Fruit fly (Drosophila melanogaster) whole organism, embryonic: Measurements from ENCODE around the gene CG43051.

Source experiments
- Adf1 ChIP-seq: fragments of 200-800 bp; sonication (Bioruptor generic); IDR thresholded peaks from 2 replicates; pipeline ENCODE4 v1.3.6; 2022; ENCODE audit warnings: missing biosample characterization, missing genetic modification characterization
- Atf3 ChIP-seq: fragments of 200-800 bp; sonication (Bioruptor generic); optimal IDR thresholded peaks from 3 replicates; lab custom pipeline; 2016; ENCODE audit warnings: missing biosample characterization, missing genetic modification characterization
- BtbVII ChIP-seq: fragments of 200-800 bp; sonication (Bioruptor generic); optimal IDR thresholded peaks from 3 replicates; lab custom pipeline; 2017; ENCODE audit warnings: missing biosample characterization, mild to moderate bottlenecking, missing genetic modification characterization
- CG10267 ChIP-seq: fragments of 200-800 bp; sonication (Bioruptor generic); optimal IDR thresholded peaks from 2 replicates; lab custom pipeline; 2018; ENCODE audit warnings: missing biosample characterization, mild to moderate bottlenecking, missing genetic modification characterization, moderate library complexity
- CG12942 ChIP-seq: fragments of 200-800 bp; sonication (Bioruptor generic); optimal IDR thresholded peaks from 3 replicates; lab custom pipeline; 2016; ENCODE audit warnings: missing biosample characterization, missing genetic modification characterization
- CG17328 ChIP-seq: fragments of 200-800 bp; sonication (Bioruptor generic); IDR thresholded peaks from 2 replicates; pipeline ENCODE4 v1.3.6; 2022; ENCODE audit warnings: missing biosample characterization, missing genetic modification characterization
- CG17361 ChIP-seq: fragments of 200-800 bp; sonication (Bioruptor generic); IDR thresholded peaks from 3 replicates; pipeline ENCODE4 v1.3.6; 2022; ENCODE audit warnings: missing biosample characterization, missing genetic modification characterization
- CG3163 ChIP-seq: fragments of 200-800 bp; sonication (Bioruptor generic); optimal IDR thresholded peaks from 3 replicates; lab custom pipeline; 2016; ENCODE audit warnings: missing biosample characterization, missing genetic modification characterization
- CG3281 ChIP-seq: fragments of 200-800 bp; sonication (Bioruptor generic); optimal IDR thresholded peaks from 3 replicates; lab custom pipeline; 2017; ENCODE audit warnings: missing biosample characterization, mild to moderate bottlenecking, missing genetic modification characterization
- CG42726 ChIP-seq: fragments of 200-800 bp; sonication (Bioruptor generic); IDR thresholded peaks from 2 replicates; pipeline ENCODE4 v1.3.6; 2022; ENCODE audit warnings: missing biosample characterization, missing genetic modification characterization; ENCODE audit not compliant: partially characterized antibody
- CG5953 ChIP-seq: fragments of 200-800 bp; sonication (Bioruptor generic); IDR thresholded peaks from 2 replicates; pipeline ENCODE4 v1.3.6; 2022; ENCODE audit warnings: missing biosample characterization, missing genetic modification characterization
- CG6272 ChIP-seq: fragments of 200-800 bp; sonication (Bioruptor generic); IDR thresholded peaks from 2 replicates; pipeline ENCODE4 v1.3.6; 2022; ENCODE audit warnings: missing biosample characterization, missing genetic modification characterization
- CG7357 ChIP-seq: fragments of 200-800 bp; sonication (Bioruptor generic); IDR thresholded peaks from 3 replicates; pipeline ENCODE4 v1.3.6; 2022; ENCODE audit warnings: missing biosample characterization, missing genetic modification characterization
- CG7372 ChIP-seq: fragments of 200-800 bp; sonication (Bioruptor generic); IDR thresholded peaks from 2 replicates; pipeline ENCODE4 v1.3.6; 2022; ENCODE audit warnings: missing biosample characterization, missing genetic modification characterization
- CG7745 ChIP-seq: fragments of 200-800 bp; sonication (Bioruptor generic); optimal IDR thresholded peaks from 2 replicates; lab custom pipeline; 2018; ENCODE audit warnings: missing biosample characterization, mild to moderate bottlenecking, missing genetic modification characterization, moderate library complexity
- CG7786 ChIP-seq: fragments of 200-800 bp; sonication (Bioruptor generic); optimal IDR thresholded peaks from 2 replicates; lab custom pipeline; 2016; ENCODE audit warnings: missing biosample characterization, missing genetic modification characterization
- CG7963 ChIP-seq: fragments of 200-800 bp; sonication (Bioruptor generic); IDR thresholded peaks from 3 replicates; pipeline ENCODE4 v1.3.6; 2022; ENCODE audit warnings: missing biosample characterization, missing genetic modification characterization; ENCODE audit not compliant: partially characterized antibody
- CG7987 ChIP-seq: fragments of 200-800 bp; sonication (Bioruptor generic); optimal IDR thresholded peaks from 2 replicates; lab custom pipeline; 2018; ENCODE audit warnings: missing biosample characterization, mild to moderate bottlenecking, missing genetic modification characterization, moderate library complexity
- CG9609 ChIP-seq: fragments of 200-800 bp; sonication (Bioruptor generic); optimal IDR thresholded peaks from 3 replicates; lab custom pipeline; 2016; ENCODE audit warnings: missing biosample characterization, missing genetic modification characterization
- Camta ChIP-seq: fragments of 200-800 bp; sonication (Bioruptor generic); optimal IDR thresholded peaks from 2 replicates; lab custom pipeline; 2016; ENCODE audit warnings: missing biosample characterization, missing genetic modification characterization
- D ChIP-seq, 2 experiments: fragments of 200-800 bp in 1 of 2; fragments of >200 bp in 1 of 2; sonication (Bioruptor generic) in 1 of 2; optimal IDR thresholded peaks; 2 replicates in 1 of 2; 3 replicates in 1 of 2; lab custom pipeline; 2017; ENCODE audit warnings: mild to moderate bottlenecking in 1 of 2, missing biosample characterization in 1 of 2, missing genetic modification characterization in 1 of 2, missing genetic modification reagents in 1 of 2
- Dad ChIP-seq: fragments of 200-800 bp; sonication (Bioruptor generic); optimal IDR thresholded peaks from 3 replicates; lab custom pipeline; 2016; ENCODE audit warnings: missing biosample characterization, missing genetic modification characterization
- Dbx ChIP-seq: fragments of 200-800 bp; sonication (Bioruptor generic); IDR thresholded peaks from 3 replicates; pipeline ENCODE4 v1.3.6; 2022; ENCODE audit warnings: missing biosample characterization, missing genetic modification characterization
- Doc2 ChIP-seq: fragments of 200-800 bp; sonication (Bioruptor generic); IDR thresholded peaks from 2 replicates; pipeline ENCODE4 v1.3.6; 2022; ENCODE audit warnings: missing biosample characterization, missing genetic modification characterization
- ERR ChIP-seq: fragments of 200-800 bp; sonication (Bioruptor generic); optimal IDR thresholded peaks from 2 replicates; lab custom pipeline; 2016; ENCODE audit warnings: missing biosample characterization, missing genetic modification characterization
- HLH3B ChIP-seq: fragments of 200-800 bp; sonication (Bioruptor generic); IDR thresholded peaks from 2 replicates; pipeline ENCODE4 v1.3.6; 2022; ENCODE audit warnings: missing biosample characterization, missing genetic modification characterization
- HLH4C ChIP-seq: fragments of 200-800 bp; sonication (Bioruptor generic); IDR thresholded peaks from 3 replicates; pipeline ENCODE4 v1.3.6; 2022; ENCODE audit warnings: missing biosample characterization, missing genetic modification characterization; ENCODE audit not compliant: partially characterized antibody
- MTF-1 ChIP-seq: fragments of 200-800 bp; sonication (Bioruptor generic); optimal IDR thresholded peaks from 2 replicates; lab custom pipeline; 2018; ENCODE audit warnings: missing biosample characterization, mild to moderate bottlenecking, missing genetic modification characterization, borderline replicate concordance
- Mes4 ChIP-seq: fragments of 200-800 bp; sonication (Bioruptor generic); optimal IDR thresholded peaks from 2 replicates; lab custom pipeline; 2016; ENCODE audit warnings: missing biosample characterization, missing genetic modification characterization
- Oli ChIP-seq: fragments of 200-800 bp; sonication (Bioruptor generic); optimal IDR thresholded peaks from 2 replicates; lab custom pipeline; 2018; ENCODE audit warnings: missing biosample characterization, mild to moderate bottlenecking, missing genetic modification characterization, moderate library complexity
- caup ChIP-seq: fragments of 200-800 bp; sonication (Bioruptor generic); optimal IDR thresholded peaks from 3 replicates; lab custom pipeline; 2017; ENCODE audit warnings: missing biosample characterization, mild to moderate bottlenecking, missing genetic modification characterization, moderate library complexity; ENCODE audit not compliant: severe bottlenecking
- crol ChIP-seq: fragments of 200-800 bp; sonication (Bioruptor generic); IDR thresholded peaks from 2 replicates; pipeline ENCODE4 v1.3.6; 2022; ENCODE audit warnings: missing biosample characterization, missing genetic modification characterization
- grau ChIP-seq: fragments of 200-800 bp; optimal IDR thresholded peaks from 3 replicates; lab custom pipeline; 2019; ENCODE audit warnings: missing biosample characterization, mild to moderate bottlenecking, missing genetic modification characterization, moderate library complexity
- gro ChIP-seq: fragments of 200-800 bp; sonication (Bioruptor generic); optimal IDR thresholded peaks from 2 replicates; lab custom pipeline; 2016; ENCODE audit warnings: missing biosample characterization, missing genetic modification characterization
- klu ChIP-seq: fragments of 200-800 bp; sonication (Bioruptor generic); IDR thresholded peaks from 2 replicates; pipeline ENCODE4 v1.3.6; 2022; ENCODE audit warnings: missing biosample characterization, missing genetic modification characterization
- lbe ChIP-seq: fragments of 200-800 bp; sonication (Bioruptor generic); optimal IDR thresholded peaks from 2 replicates; lab custom pipeline; 2016; ENCODE audit warnings: missing biosample characterization, mild to moderate bottlenecking, missing genetic modification characterization
- lola ChIP-seq, 3 experiments: fragments of >200 bp in 2 of 3; fragments of 200-800 bp in 1 of 3; sonication (Bioruptor generic) in 1 of 3; optimal IDR thresholded peaks; 2 replicates each; lab custom pipeline; 2017 to 2019; ENCODE audit warnings: missing biosample characterization in 3 of 3, missing genetic modification characterization in 3 of 3, mild to moderate bottlenecking in 1 of 3, moderate library complexity in 1 of 3
- maf-S ChIP-seq: fragments of 200-800 bp; sonication (Bioruptor generic); optimal IDR thresholded peaks from 2 replicates; lab custom pipeline; 2016; ENCODE audit warnings: missing biosample characterization, missing genetic modification characterization
- org-1 ChIP-seq: fragments of 200-800 bp; sonication (Bioruptor generic); optimal IDR thresholded peaks from 2 replicates; lab custom pipeline; 2017; ENCODE audit warnings: missing biosample characterization, missing genetic modification characterization
- pb ChIP-seq: fragments of 200-800 bp; sonication (Bioruptor generic); optimal IDR thresholded peaks from 3 replicates; lab custom pipeline; 2016; ENCODE audit warnings: missing biosample characterization, missing genetic modification characterization
- pros ChIP-seq: fragments of 200-800 bp; sonication (Bioruptor generic); optimal IDR thresholded peaks from 3 replicates; lab custom pipeline; 2019; ENCODE audit warnings: missing biosample characterization, mild to moderate bottlenecking, missing genetic modification characterization, moderate library complexity
- run ChIP-seq: fragments of 200-800 bp; sonication (Bioruptor generic); optimal IDR thresholded peaks from 3 replicates; lab custom pipeline; 2018; ENCODE audit warnings: missing biosample characterization, mild to moderate bottlenecking, missing genetic modification characterization
- salm ChIP-seq: fragments of 200-800 bp; sonication (Bioruptor generic); optimal IDR thresholded peaks from 2 replicates; lab custom pipeline; 2018; ENCODE audit warnings: missing biosample characterization, mild to moderate bottlenecking, missing genetic modification characterization
- seq ChIP-seq: fragments of 200-800 bp; sonication (Bioruptor generic); IDR thresholded peaks from 2 replicates; pipeline ENCODE4 v1.3.6; 2022; ENCODE audit warnings: missing biosample characterization, missing genetic modification characterization
- sima ChIP-seq: fragments of 200-800 bp; sonication (Bioruptor generic); optimal IDR thresholded peaks from 2 replicates; lab custom pipeline; 2016; ENCODE audit warnings: missing biosample characterization, missing genetic modification characterization
- slbo ChIP-seq: fragments of 200-800 bp; sonication (Bioruptor generic); IDR thresholded peaks from 2 replicates; pipeline ENCODE4 v1.3.6; 2022; ENCODE audit warnings: missing biosample characterization, missing genetic modification characterization
- tgo ChIP-seq: fragments of 200-800 bp; sonication (Bioruptor generic); IDR thresholded peaks from 3 replicates; pipeline ENCODE4 v1.3.6; 2022; ENCODE audit warnings: missing biosample characterization, missing genetic modification characterization
- tin ChIP-seq: fragments of 200-800 bp; sonication (Bioruptor generic); optimal IDR thresholded peaks from 3 replicates; lab custom pipeline; 2016; ENCODE audit warnings: missing biosample characterization, missing genetic modification characterization
- trem ChIP-seq: fragments of 200-800 bp; optimal IDR thresholded peaks from 3 replicates; lab custom pipeline; 2019; ENCODE audit warnings: missing biosample characterization, mild to moderate bottlenecking, missing genetic modification characterization, moderate library complexity
- vvl ChIP-seq: fragments of 200-800 bp; sonication (Bioruptor generic); IDR thresholded peaks from 2 replicates; pipeline ENCODE4 v1.3.6; 2022; ENCODE audit warnings: missing biosample characterization, missing genetic modification characterization

CG43051 gene

DNA sequence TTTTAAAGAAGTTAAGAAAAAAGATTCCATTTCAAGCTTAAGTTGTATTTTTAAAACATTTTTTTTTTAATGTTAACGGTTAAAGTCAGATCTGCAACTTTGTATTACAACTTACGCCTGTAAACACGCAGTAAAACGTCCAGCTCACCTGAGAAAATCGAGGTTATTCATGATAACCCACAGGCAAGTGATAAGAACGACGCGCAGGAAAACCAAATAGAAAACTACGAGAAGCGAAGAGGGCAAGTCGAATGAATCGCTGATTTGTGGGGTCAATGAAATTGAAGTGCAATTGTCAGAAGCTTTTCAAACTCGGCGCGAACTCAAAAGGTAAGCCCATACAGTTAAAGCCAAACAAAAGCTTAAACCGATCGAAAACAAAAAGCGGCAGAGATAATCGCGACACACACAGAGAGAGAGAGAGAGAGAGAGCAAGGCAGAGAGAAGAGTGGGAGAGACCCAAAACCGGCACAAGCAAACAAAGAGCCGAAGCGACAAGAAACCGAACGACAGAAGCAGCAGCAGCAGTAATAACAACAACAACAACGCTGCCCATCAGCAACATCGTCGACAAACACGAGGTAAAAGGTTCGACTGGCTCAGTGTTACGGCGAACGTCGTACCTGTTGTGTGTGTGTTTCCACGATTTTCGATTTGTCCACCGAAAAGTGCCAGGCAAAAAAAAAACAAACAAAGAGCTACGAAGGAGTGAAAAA, at the start of gene CG43051 (continued):
- TF ChIP-seq Atf3 (no peak), trem (tag; lab: Kevin White, UChicago) (no peak), lola (GFP tag; optimal IDR thresholded peaks at IDR 0.05; lab: Kevin White, UChicago) (no peak), Oli (tag; lab: Kevin White, UChicago) (no peak), CG7357 (GFP tag; lab: Robert Waterston, UW) (no peak), gro (peak; percentile 28), CG7786 (no peak), salm (tag; lab: Kevin White, UChicago) (no peak), klu (GFP tag; lab: Robert Waterston, UW) (no peak), vvl (peak; percentile 63; the same call in 1 of the 2 replicates), Doc2 (GFP tag; lab: Robert Waterston, UW) (no peak), seq (GFP tag; lab: Robert Waterston, UW) (peak; percentile 64; the same call in 1 of the 2 replicates), Dad (GFP tag; lab: Kevin White, UChicago) (no peak), BtbVII (GFP tag; lab: Kevin White, UChicago) (peak; percentile 16), CG3281 (GFP tag; lab: Kevin White, UChicago) (no peak), CG3163 (GFP tag; lab: Kevin White, UChicago) (peak; percentile 45), ERR (GFP tag; lab: Kevin White, UChicago) (no peak), CG12942 (no peak), caup (GFP tag; lab: Kevin White, UChicago) (no peak), maf-S (GFP tag; lab: Kevin White, UChicago) (no peak), CG9609 (GFP tag; lab: Kevin White, UChicago) (no peak), CG7963 (no peak), lbe (GFP tag; lab: Kevin White, UChicago) (peak; percentile 83), CG7987 (GFP tag; lab: Kevin White, UChicago) (no peak), CG7372 (GFP tag; lab: Robert Waterston, UW) (no peak), run (tag; lab: Kevin White, UChicago) (no peak), HLH4C (GFP tag; lab: Robert Waterston, UW) (no peak), org-1 (peak; percentile 14), CG5953 (GFP tag; lab: Robert Waterston, UW) (0 out of 2 replicates have a peak, but pooled peaks have one; percentile 14), Dbx (GFP tag; lab: Robert Waterston, UW) (peak; percentile 28; the same call in 1 of the 3 replicates), tgo (GFP tag; lab: Robert Waterston, UW) (no peak), sima (no peak), pros (GFP tag; lab: Kevin White, UChicago) (no peak), Camta (no peak), CG7745 (tag; lab: Kevin White, UChicago) (no peak), CG6272 (GFP tag; lab: Robert Waterston, UW) (no peak), tin (GFP tag; lab: Kevin White, UChicago) (no peak), MTF-1 (GFP tag; lab: Kevin White, UChicago) (peak; percentile 21), CG17361 (GFP tag; lab: Robert Waterston, UW) (no peak), Adf1 (GFP tag; lab: Robert Waterston, UW) (peak; percentile 67), crol (GFP tag; lab: Robert Waterston, UW) (no peak), CG42726 (GFP tag; lab: Robert Waterston, UW) (no peak), grau (tag; lab: Kevin White, UChicago) (no peak), D (optimal IDR thresholded peaks at IDR 0.05; lab: Kevin White, UChicago) (peak; percentile 83), D (GFP tag; optimal IDR thresholded peaks at IDR 0.05; lab: Kevin White, UChicago) (no peak), pb (no peak), slbo (GFP tag; lab: Robert Waterston, UW) (no peak), CG17328 (GFP tag; lab: Robert Waterston, UW) (no peak), Mes4 (GFP tag; lab: Kevin White, UChicago) (no peak), CG10267 (no peak), HLH3B (GFP tag; lab: Robert Waterston, UW) (no peak)
